Worm (Caenorhabditis elegans) whole organism, L3 larva: ENCODE measurements around the gene Y69A2AR.46.

Experiments used
- ama-1 ChIP-seq: fragments of 150-350 bp; optimal IDR thresholded peaks from 2 replicates; lab custom pipeline; 2018
- ceh-28 ChIP-seq: fragments of 150-350 bp; optimal IDR thresholded peaks from 2 replicates; lab custom pipeline; 2014; ENCODE audit warnings: missing biosample characterization, missing genetic modification reagents, missing genetic modification characterization
- ceh-9 ChIP-seq: sonication (generic microtip); optimal IDR thresholded peaks from 2 replicates; lab custom pipeline; 2018; ENCODE audit warnings: missing biosample characterization, missing genetic modification characterization
- daf-12 ChIP-seq: fragments of 150-350 bp; optimal IDR thresholded peaks from 2 replicates; lab custom pipeline; 2014; ENCODE audit warnings: missing biosample characterization, missing genetic modification reagents, missing genetic modification characterization
- elt-1 ChIP-seq: fragments of 150-350 bp; optimal IDR thresholded peaks from 2 replicates; lab custom pipeline; 2014; ENCODE audit warnings: missing biosample characterization, missing genetic modification characterization
- elt-2 ChIP-seq: sonication (generic microtip); optimal IDR thresholded peaks from 2 replicates; lab custom pipeline; 2016; ENCODE audit warnings: missing genetic modification reagents, mild to moderate bottlenecking, missing genetic modification characterization, missing compliant biosample characterization
- eor-1 ChIP-seq, 2 experiments: fragments of 150-350 bp; optimal IDR thresholded peaks; 2 replicates each; lab custom pipeline; 2014 to 2018; ENCODE audit warnings: missing biosample characterization in 2 of 2, missing genetic modification characterization in 2 of 2
- fkh-10 ChIP-seq: sonication (generic microtip); optimal IDR thresholded peaks from 2 replicates; lab custom pipeline; 2017; ENCODE audit warnings: missing biosample characterization, missing genetic modification reagents, missing genetic modification characterization
- fkh-2 ChIP-seq: fragments of 150-350 bp; optimal IDR thresholded peaks from 2 replicates; lab custom pipeline; 2014; ENCODE audit warnings: missing biosample characterization, missing genetic modification reagents, missing genetic modification characterization
- hmg-11 ChIP-seq: sonication (generic microtip); optimal IDR thresholded peaks from 2 replicates; lab custom pipeline; 2016; ENCODE audit warnings: missing genetic modification characterization, missing compliant biosample characterization
- jun-1 ChIP-seq: fragments of 150-350 bp; optimal IDR thresholded peaks from 2 replicates; lab custom pipeline; 2014; ENCODE audit warnings: missing biosample characterization, missing genetic modification reagents, missing genetic modification characterization
- lin-39 ChIP-seq: fragments of 150-350 bp; optimal IDR thresholded peaks from 2 replicates; lab custom pipeline; 2018; ENCODE audit warnings: missing biosample characterization, missing genetic modification reagents, missing genetic modification characterization
- lsy-12 ChIP-seq: sonication (generic microtip); optimal IDR thresholded peaks from 2 replicates; lab custom pipeline; 2016; ENCODE audit warnings: mild to moderate bottlenecking, missing genetic modification characterization, missing compliant biosample characterization
- mdl-1 ChIP-seq: fragments of 150-350 bp; optimal IDR thresholded peaks from 2 replicates; lab custom pipeline; 2014; ENCODE audit warnings: missing biosample characterization, missing genetic modification characterization
- mml-1 ChIP-seq: fragments of 150-350 bp; sonication (generic microtip); optimal IDR thresholded peaks from 3 replicates; lab custom pipeline; 2014; ENCODE audit warnings: missing biosample characterization, missing genetic modification characterization
- nhr-11 ChIP-seq: fragments of 150-350 bp; optimal IDR thresholded peaks from 2 replicates; lab custom pipeline; 2014; ENCODE audit warnings: missing biosample characterization, missing genetic modification characterization
- nhr-23 ChIP-seq: fragments of 150-350 bp; optimal IDR thresholded peaks from 2 replicates; lab custom pipeline; 2014; ENCODE audit warnings: missing biosample characterization, missing genetic modification reagents, missing genetic modification characterization
- nhr-237 ChIP-seq: fragments of 150-350 bp; optimal IDR thresholded peaks from 2 replicates; lab custom pipeline; 2014; ENCODE audit warnings: missing biosample characterization, missing genetic modification characterization
- nhr-28 ChIP-seq: fragments of 150-350 bp; optimal IDR thresholded peaks from 2 replicates; lab custom pipeline; 2014; ENCODE audit warnings: missing biosample characterization, missing genetic modification characterization
- nhr-43 ChIP-seq: sonication (generic microtip); optimal IDR thresholded peaks from 2 replicates; lab custom pipeline; 2016; ENCODE audit warnings: mild to moderate bottlenecking, missing genetic modification characterization, missing compliant biosample characterization; ENCODE audit not compliant: poor library complexity, severe bottlenecking
- nhr-67 ChIP-seq: fragments of 150-350 bp; optimal IDR thresholded peaks from 2 replicates; lab custom pipeline; 2014; ENCODE audit warnings: missing biosample characterization, missing genetic modification characterization
- nhr-76 ChIP-seq: fragments of 150-350 bp; sonication (generic microtip); optimal IDR thresholded peaks from 5 replicates; lab custom pipeline; 2014; ENCODE audit warnings: missing biosample characterization, missing genetic modification characterization
- pha-4 ChIP-seq: fragments of 150-350 bp; optimal IDR thresholded peaks from 2 replicates; lab custom pipeline; 2014; ENCODE audit warnings: missing biosample characterization, missing genetic modification reagents, missing genetic modification characterization
- skn-1 ChIP-seq: fragments of 150-350 bp; optimal IDR thresholded peaks from 2 replicates; lab custom pipeline; 2014; ENCODE audit warnings: missing biosample characterization, missing genetic modification characterization
- snpc-4 ChIP-seq: fragments of 150-350 bp; optimal IDR thresholded peaks from 2 replicates; lab custom pipeline; 2014; ENCODE audit warnings: missing biosample characterization, missing genetic modification characterization
- tbx-2 ChIP-seq: sonication (generic microtip); optimal IDR thresholded peaks from 2 replicates; lab custom pipeline; 2016; ENCODE audit warnings: mild to moderate bottlenecking, missing genetic modification characterization, missing compliant biosample characterization
- ztf-11 ChIP-seq: fragments of 150-350 bp; optimal IDR thresholded peaks from 2 replicates; lab custom pipeline; 2014; ENCODE audit warnings: missing biosample characterization, missing genetic modification characterization
- ztf-4 ChIP-seq: fragments of 150-350 bp; optimal IDR thresholded peaks from 2 replicates; lab custom pipeline; 2014; ENCODE audit warnings: missing biosample characterization, missing genetic modification characterization

The Y69A2AR.46 gene

DNA sequence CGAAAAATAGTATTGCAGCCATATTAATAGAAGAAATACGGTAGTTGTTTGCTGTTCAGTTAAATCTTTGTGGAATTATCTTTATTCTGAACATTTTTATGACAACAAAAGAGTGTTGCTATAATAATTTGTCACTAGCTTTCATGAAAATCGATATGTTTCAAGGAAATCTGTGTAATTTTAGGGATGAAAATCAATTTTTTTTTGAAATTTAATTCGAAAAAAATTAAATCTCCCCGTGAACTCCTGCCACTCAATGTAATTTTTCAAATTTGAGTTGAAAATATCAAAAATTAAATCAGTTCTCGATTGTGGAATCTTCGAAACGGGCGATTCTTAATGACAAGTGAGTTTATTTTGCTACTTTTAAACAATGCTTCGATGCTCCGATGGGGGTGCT lies at the start of gene Y69A2AR.46:
Gene Y69A2AR.46, plus strand, starts transcription at position 301 of the 400 bp plus-strand sequence.
- TF ChIP-seq tbx-2 (tag; lab: Kevin White, UChicago) (no peak), skn-1 (no peak)

DNA sequence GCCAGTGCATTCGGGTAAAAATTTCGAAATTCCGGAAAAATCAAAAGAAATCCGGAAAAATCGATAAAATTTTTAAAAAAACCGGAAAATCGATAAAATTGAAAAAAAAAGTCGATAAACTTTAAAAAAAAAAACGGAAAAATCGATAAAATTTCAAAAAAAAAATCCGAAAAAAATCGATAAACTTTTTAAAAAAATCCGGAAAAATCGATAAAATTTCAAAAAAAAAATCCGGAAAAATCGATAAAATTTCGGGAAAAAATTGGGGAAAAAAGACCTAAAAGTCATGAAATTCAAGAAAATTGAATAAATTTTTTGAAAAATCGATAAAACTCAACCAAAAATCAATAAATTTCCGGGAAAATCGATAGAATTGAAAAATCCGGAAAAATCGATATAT lies 34.6 kb upstream of the Y69A2AR.46 start:
- TF ChIP-seq jun-1 (no peak), eor-1 (tag; optimal IDR thresholded peaks at IDR 0.05; lab: Kevin White, UChicago) (no peak), ceh-28 (tag; lab: Kevin White, UChicago) (peak; percentile 85), nhr-28 (no peak), hmg-11 (tag; lab: Kevin White, UChicago) (no peak), tbx-2 (tag; lab: Kevin White, UChicago) (no peak), fkh-2 (tag; lab: Kevin White, UChicago) (no peak), mml-1 (tag; lab: Kevin White, UChicago) (no peak), skn-1 (no peak)

DNA sequence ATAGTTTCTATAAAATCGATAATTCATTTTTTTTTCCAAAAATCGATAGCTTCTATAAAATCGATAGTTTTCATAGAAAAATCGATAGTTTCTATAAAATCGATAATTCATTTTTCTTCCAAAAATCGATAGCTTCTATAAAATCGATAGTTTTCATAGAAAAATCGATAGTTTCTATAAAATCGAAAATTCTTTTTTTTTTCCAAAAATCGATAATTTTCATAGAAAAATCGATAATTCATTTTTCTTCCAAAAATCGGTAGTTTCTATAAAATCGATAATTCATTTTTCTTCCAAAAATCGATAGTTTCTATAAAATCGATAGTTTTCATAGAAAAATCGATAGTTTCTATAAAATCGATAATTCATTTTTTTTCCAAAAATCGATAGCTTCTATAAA lies 32.7 kb upstream of the Y69A2AR.46 start:
- peak; percentile 90 for TF ChIP-seq ceh-28 (tag; lab: Kevin White, UChicago)

DNA sequence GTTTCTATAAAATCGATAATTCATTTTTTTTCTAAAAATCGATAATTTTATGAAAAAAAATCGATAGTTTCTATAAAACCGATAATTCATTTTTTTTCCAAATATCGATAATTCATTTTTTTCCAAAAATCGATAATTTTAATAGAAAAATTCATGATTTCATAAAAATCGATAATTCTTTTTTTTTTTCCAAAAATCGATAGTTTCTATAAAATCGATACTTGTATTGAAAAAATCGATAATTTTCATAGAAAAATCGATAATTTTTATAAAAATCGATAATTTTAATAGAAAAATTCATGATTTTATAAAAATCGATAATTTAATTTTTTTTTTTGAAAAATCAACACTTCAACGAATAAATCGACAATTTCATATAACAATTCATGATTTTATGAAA lies 32.2 kb upstream of the Y69A2AR.46 start:
- TF ChIP-seq fkh-10 (GFP tag; lab: Kevin White, UChicago) = no peak
- TF ChIP-seq lin-39 (tag; lab: Kevin White, UChicago) = no peak
- no peak for TF ChIP-seq ztf-11 (tag; lab: Kevin White, UChicago)
- no peak for TF ChIP-seq lsy-12 (tag; lab: Kevin White, UChicago)
- TF ChIP-seq ceh-28 (tag; lab: Kevin White, UChicago) = peak; percentile 93
- TF ChIP-seq nhr-67 (tag; lab: Kevin White, UChicago) = no peak
- TF ChIP-seq, all 47 proteins: peak for 1

DNA sequence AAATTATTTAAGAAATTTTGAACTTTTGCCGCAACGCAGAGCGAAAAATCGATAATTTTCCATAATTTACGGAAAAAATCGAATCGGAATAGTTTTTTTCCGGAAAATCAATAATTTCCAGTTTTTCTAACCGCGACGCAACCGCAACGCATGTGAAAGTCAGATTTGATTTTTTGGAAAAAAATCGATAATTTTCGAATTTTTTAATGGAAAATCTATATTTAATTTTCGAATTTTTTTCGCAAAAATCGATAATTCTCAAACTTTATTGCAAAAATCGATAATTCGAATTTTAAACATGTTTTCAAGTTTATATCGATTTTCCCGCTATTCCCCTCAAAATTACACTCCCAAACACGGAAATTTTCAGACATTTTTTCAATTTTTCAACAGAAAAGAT lies 31.2 kb upstream of the Y69A2AR.46 start:
- TF ChIP-seq ceh-28 (tag; lab: Kevin White, UChicago) = peak; percentile 86
- TF ChIP-seq nhr-28 = no peak

DNA sequence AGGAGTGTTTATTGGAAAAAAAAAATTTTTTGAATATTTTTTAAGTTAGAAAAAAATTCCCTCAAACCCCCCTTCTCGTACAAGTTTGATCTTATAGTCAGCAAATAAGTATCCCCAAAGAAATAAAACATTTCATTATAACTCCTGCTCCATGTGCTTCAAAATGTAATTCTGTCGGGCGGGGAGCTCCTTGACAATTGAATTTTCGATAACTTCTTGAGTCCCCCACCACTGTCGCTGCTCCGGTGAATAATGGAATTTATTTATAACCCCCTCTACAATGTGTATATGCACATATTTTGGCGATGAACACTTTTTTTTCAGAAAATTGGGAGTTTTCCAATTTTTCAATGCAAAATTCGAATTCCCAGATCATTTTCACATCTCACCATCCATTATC lies 23.7 kb upstream of the Y69A2AR.46 start:
- TF ChIP-seq ztf-4 (tag; lab: Kevin White, UChicago) (no peak), mdl-1 (tag; lab: Kevin White, UChicago) (no peak), nhr-237 (tag; lab: Kevin White, UChicago) (no peak), nhr-11 (no peak), elt-1 (no peak), ama-1 (no peak), skn-1 (no peak), snpc-4 (tag; lab: Kevin White, UChicago) (no peak), nhr-23 (tag; lab: Kevin White, UChicago) (no peak), ceh-9 (no peak), daf-12 (no peak)

DNA sequence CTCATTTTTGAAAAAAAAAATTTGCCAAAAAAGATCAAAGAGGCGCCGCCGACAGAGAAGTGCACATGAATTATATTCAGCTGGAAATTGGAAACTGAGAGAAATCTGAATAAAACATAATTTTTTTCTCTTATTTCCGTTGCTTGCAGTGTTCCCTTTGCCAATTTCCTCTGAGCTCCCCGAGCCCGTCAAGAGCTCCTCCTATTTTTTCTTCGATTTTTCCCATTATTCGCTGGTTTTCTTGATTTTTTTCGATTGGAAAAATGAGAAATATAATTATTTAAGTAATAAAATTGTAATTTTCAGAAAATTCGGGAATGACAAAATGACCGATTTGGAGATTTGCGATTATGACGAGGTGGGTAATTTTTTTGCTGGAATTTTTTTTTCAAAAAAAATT lies 19.5 kb upstream of the Y69A2AR.46 start, which contains the start of gene sprr-3:
Gene sprr-3, plus strand, starts transcription at position 301 of the 400 bp plus-strand sequence.
- TF ChIP-seq hmg-11 (tag; lab: Kevin White, UChicago) (no peak), fkh-2 (tag; lab: Kevin White, UChicago) (no peak), nhr-28 (no peak), pha-4 (tag; lab: Kevin White, UChicago) (no peak), elt-2 (tag; lab: Kevin White, UChicago) (no peak), ztf-11 (tag; lab: Kevin White, UChicago) (no peak), nhr-76 (no peak), nhr-43 (tag; lab: Kevin White, UChicago) (no peak)

DNA sequence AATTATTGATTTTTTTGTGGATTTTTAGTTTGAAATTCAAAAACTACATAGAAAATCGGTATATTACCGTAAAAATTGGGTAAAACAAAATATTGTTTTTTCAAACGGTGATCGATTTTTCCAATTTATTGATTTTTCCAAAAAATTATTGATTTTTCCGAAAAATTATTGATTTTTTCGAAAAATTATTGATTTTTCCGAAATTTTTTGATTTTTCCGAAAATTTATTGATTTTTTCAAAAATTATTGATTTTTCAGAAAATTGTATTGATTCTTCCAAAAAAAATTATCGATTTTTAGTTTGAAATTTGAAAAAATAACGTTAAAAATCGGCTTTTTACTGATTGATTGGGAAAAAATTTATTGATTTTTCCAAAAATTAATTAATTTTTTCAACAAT lies 12.7 kb upstream of the Y69A2AR.46 start:
- TF ChIP-seq ceh-28 (tag; lab: Kevin White, UChicago) = peak; percentile 96
- TF ChIP-seq nhr-237 (tag; lab: Kevin White, UChicago) = no peak
- TF ChIP-seq elt-2 (tag; lab: Kevin White, UChicago) = no peak
